Worm (Caenorhabditis elegans) whole organism, late embryonic: Measurements from ENCODE around the gene sna-3.

Source experiments
- C08G9.2 ChIP-seq: sonication (generic microtip); optimal IDR thresholded peaks from 2 replicates; lab custom pipeline; 2016; ENCODE audit warnings: mild to moderate bottlenecking, missing genetic modification characterization, moderate library complexity, missing compliant biosample characterization
- C38D4.7 ChIP-seq: fragments of 200-800 bp; sonication (Bioruptor generic); optimal IDR thresholded peaks from 2 replicates; lab custom pipeline; 2018; ENCODE audit warnings: mild to moderate bottlenecking, missing genetic modification characterization, moderate library complexity, missing compliant biosample characterization
- F13H6.1 ChIP-seq: sonication (generic microtip); optimal IDR thresholded peaks from 2 replicates; lab custom pipeline; 2016; ENCODE audit warnings: missing genetic modification characterization, missing compliant biosample characterization
- K02D7.2 ChIP-seq: sonication (generic microtip); optimal IDR thresholded peaks from 2 replicates; lab custom pipeline; 2017; ENCODE audit warnings: mild to moderate bottlenecking, missing genetic modification characterization, missing compliant biosample characterization
- T23F11.4 ChIP-seq: fragments of 200-800 bp; sonication (Bioruptor generic); optimal IDR thresholded peaks from 2 replicates; lab custom pipeline; 2018; ENCODE audit warnings: mild to moderate bottlenecking, missing genetic modification characterization, missing compliant biosample characterization
- Y22D7AL.16 ChIP-seq: sonication (generic microtip); optimal IDR thresholded peaks from 2 replicates; lab custom pipeline; 2016; ENCODE audit warnings: missing genetic modification characterization, missing compliant biosample characterization
- ahr-1 ChIP-seq: sonication (generic microtip); optimal IDR thresholded peaks from 2 replicates; lab custom pipeline; 2016; ENCODE audit warnings: missing genetic modification characterization, missing compliant biosample characterization
- ceh-18 ChIP-seq: sonication (generic microtip); optimal IDR thresholded peaks from 2 replicates; lab custom pipeline; 2016; ENCODE audit warnings: missing genetic modification characterization, missing compliant biosample characterization
- ceh-24 ChIP-seq: sonication (generic microtip); optimal IDR thresholded peaks from 2 replicates; lab custom pipeline; 2016; ENCODE audit warnings: mild to moderate bottlenecking, missing genetic modification characterization, missing compliant biosample characterization
- ceh-30 ChIP-seq: fragments of 150-350 bp; optimal IDR thresholded peaks from 2 replicates; lab custom pipeline; 2014; ENCODE audit warnings: missing biosample characterization, missing genetic modification characterization
- ceh-31 ChIP-seq: sonication (generic microtip); optimal IDR thresholded peaks from 2 replicates; lab custom pipeline; 2016; ENCODE audit warnings: missing genetic modification characterization, missing compliant biosample characterization
- ceh-48 ChIP-seq: sonication (generic microtip); optimal IDR thresholded peaks from 2 replicates; lab custom pipeline; 2016; ENCODE audit warnings: missing genetic modification characterization, inconsistent platforms, missing compliant biosample characterization
- ceh-6 ChIP-seq: fragments of 200-800 bp; sonication (Bioruptor generic); optimal IDR thresholded peaks from 2 replicates; lab custom pipeline; 2018; ENCODE audit warnings: mild to moderate bottlenecking, missing genetic modification characterization, missing compliant biosample characterization
- ceh-9 ChIP-seq: sonication (generic microtip); optimal IDR thresholded peaks from 2 replicates; lab custom pipeline; 2016; ENCODE audit warnings: mild to moderate bottlenecking, missing genetic modification characterization, inconsistent platforms, missing compliant biosample characterization
- che-1 ChIP-seq: sonication (generic microtip); optimal IDR thresholded peaks from 2 replicates; lab custom pipeline; 2016; ENCODE audit warnings: mild to moderate bottlenecking, missing genetic modification characterization, missing compliant biosample characterization
- dve-1 ChIP-seq: sonication (generic microtip); optimal IDR thresholded peaks from 2 replicates; lab custom pipeline; 2017; ENCODE audit warnings: antibody characterized with exemption, mild to moderate bottlenecking, missing genetic modification characterization, missing compliant biosample characterization
- elt-2 ChIP-seq: sonication (generic microtip); optimal IDR thresholded peaks from 2 replicates; lab custom pipeline; 2016; ENCODE audit warnings: missing genetic modification reagents, missing genetic modification characterization, missing compliant biosample characterization
- elt-4 ChIP-seq: sonication (generic microtip); optimal IDR thresholded peaks from 2 replicates; lab custom pipeline; 2016; ENCODE audit warnings: missing genetic modification characterization, missing compliant biosample characterization
- fkh-10 ChIP-seq: fragments of 150-350 bp; optimal IDR thresholded peaks from 2 replicates; lab custom pipeline; 2014; ENCODE audit warnings: missing biosample characterization, missing genetic modification reagents, missing genetic modification characterization
- fkh-6 ChIP-seq: sonication (generic microtip); optimal IDR thresholded peaks from 2 replicates; lab custom pipeline; 2016; ENCODE audit warnings: missing genetic modification characterization, missing compliant biosample characterization
- gmeb-2 ChIP-seq: sonication (generic microtip); optimal IDR thresholded peaks from 2 replicates; lab custom pipeline; 2016; ENCODE audit warnings: missing genetic modification characterization, inconsistent platforms, missing compliant biosample characterization
- hlh-30 ChIP-seq: sonication (generic microtip); optimal IDR thresholded peaks from 2 replicates; lab custom pipeline; 2017; ENCODE audit warnings: antibody characterized with exemption, missing genetic modification characterization, missing compliant biosample characterization; ENCODE audit not compliant: insufficient read depth
- hlh-6 ChIP-seq: sonication (generic microtip); optimal IDR thresholded peaks from 2 replicates; lab custom pipeline; 2016; ENCODE audit warnings: missing genotype, missing genetic modification characterization, missing compliant biosample characterization
- lim-6 ChIP-seq: sonication (generic microtip); optimal IDR thresholded peaks from 2 replicates; lab custom pipeline; 2016; ENCODE audit warnings: missing genetic modification characterization, missing compliant biosample characterization
- madf-2 ChIP-seq: sonication (generic microtip); optimal IDR thresholded peaks from 2 replicates; lab custom pipeline; 2017; ENCODE audit warnings: missing genetic modification characterization, missing compliant biosample characterization
- nfya-1 ChIP-seq: sonication (generic microtip); optimal IDR thresholded peaks from 2 replicates; lab custom pipeline; 2017; ENCODE audit warnings: missing genetic modification characterization, mild to moderate bottlenecking, missing compliant biosample characterization, antibody characterized with exemption, moderate library complexity
- npax-4 ChIP-seq: sonication (generic microtip); optimal IDR thresholded peaks from 2 replicates; lab custom pipeline; 2016; ENCODE audit warnings: missing genetic modification characterization, missing compliant biosample characterization
- odd-2 ChIP-seq: sonication (generic microtip); optimal IDR thresholded peaks from 2 replicates; lab custom pipeline; 2017; ENCODE audit warnings: antibody characterized with exemption, mild to moderate bottlenecking, missing genetic modification characterization, missing compliant biosample characterization
- pag-3 ChIP-seq: sonication (generic microtip); optimal IDR thresholded peaks from 2 replicates; lab custom pipeline; 2016; ENCODE audit warnings: missing compliant biosample characterization, missing genetic modification characterization, borderline replicate concordance
- pat-9 ChIP-seq: fragments of 200-800 bp; sonication (Bioruptor generic); optimal IDR thresholded peaks from 2 replicates; lab custom pipeline; 2018; ENCODE audit warnings: mild to moderate bottlenecking, missing genetic modification characterization, moderate library complexity, missing compliant biosample characterization
- pax-1 ChIP-seq: fragments of 150-350 bp; optimal IDR thresholded peaks from 2 replicates; lab custom pipeline; 2014; ENCODE audit warnings: missing biosample characterization, missing genetic modification characterization
- pha-2 ChIP-seq: sonication (generic microtip); optimal IDR thresholded peaks from 2 replicates; lab custom pipeline; 2017; ENCODE audit warnings: mild to moderate bottlenecking, missing genetic modification characterization, missing compliant biosample characterization
- pqm-1 ChIP-seq: sonication (generic microtip); optimal IDR thresholded peaks from 2 replicates; lab custom pipeline; 2016; ENCODE audit warnings: missing genetic modification characterization, missing compliant biosample characterization
- rnt-1 ChIP-seq: sonication (generic microtip); optimal IDR thresholded peaks from 2 replicates; lab custom pipeline; 2016; ENCODE audit warnings: missing genetic modification characterization, missing compliant biosample characterization
- sdc-2 ChIP-seq: sonication (generic microtip); optimal IDR thresholded peaks from 2 replicates; lab custom pipeline; 2016; ENCODE audit warnings: missing genotype, missing genetic modification characterization, missing compliant biosample characterization
- sox-2 ChIP-seq: fragments of 200-800 bp; sonication (Bioruptor generic); IDR thresholded peaks from 2 replicates; pipeline ENCODE4 v1.3.6; 2022; ENCODE audit warnings: missing genetic modification reagents, missing genetic modification characterization, missing compliant biosample characterization
- tbx-2 ChIP-seq: sonication (generic microtip); optimal IDR thresholded peaks from 2 replicates; lab custom pipeline; 2016; ENCODE audit warnings: missing genetic modification characterization, missing compliant biosample characterization
- unc-3 ChIP-seq, 2 experiments: fragments of 200-800 bp in 1 of 2; sonication (Bioruptor generic) in 1 of 2; sonication (generic microtip) in 1 of 2; conservative IDR thresholded peaks in 1 of 2; optimal IDR thresholded peaks in 1 of 2; 2 replicates each; pipeline versions ENCODE4 v1.3.6 to Lab custom; 2016 to 2022; ENCODE audit warnings: missing compliant biosample characterization in 2 of 2, missing genetic modification characterization in 2 of 2, missing genetic modification reagents in 1 of 2
- unc-42 ChIP-seq: sonication (generic microtip); optimal IDR thresholded peaks from 2 replicates; lab custom pipeline; 2016; ENCODE audit warnings: missing genotype, missing genetic modification characterization, missing compliant biosample characterization
- unc-55 ChIP-seq: sonication (generic microtip); optimal IDR thresholded peaks from 2 replicates; lab custom pipeline; 2017; ENCODE audit warnings: missing biosample characterization, missing genetic modification reagents, missing genetic modification characterization
- unc-86 ChIP-seq: sonication (generic microtip); optimal IDR thresholded peaks from 2 replicates; lab custom pipeline; 2016; ENCODE audit warnings: missing genetic modification characterization, missing compliant biosample characterization
- zip-5 ChIP-seq: sonication (generic microtip); optimal IDR thresholded peaks from 2 replicates; lab custom pipeline; 2016; ENCODE audit warnings: missing genetic modification characterization, missing compliant biosample characterization

The sna-3 gene

DNA sequence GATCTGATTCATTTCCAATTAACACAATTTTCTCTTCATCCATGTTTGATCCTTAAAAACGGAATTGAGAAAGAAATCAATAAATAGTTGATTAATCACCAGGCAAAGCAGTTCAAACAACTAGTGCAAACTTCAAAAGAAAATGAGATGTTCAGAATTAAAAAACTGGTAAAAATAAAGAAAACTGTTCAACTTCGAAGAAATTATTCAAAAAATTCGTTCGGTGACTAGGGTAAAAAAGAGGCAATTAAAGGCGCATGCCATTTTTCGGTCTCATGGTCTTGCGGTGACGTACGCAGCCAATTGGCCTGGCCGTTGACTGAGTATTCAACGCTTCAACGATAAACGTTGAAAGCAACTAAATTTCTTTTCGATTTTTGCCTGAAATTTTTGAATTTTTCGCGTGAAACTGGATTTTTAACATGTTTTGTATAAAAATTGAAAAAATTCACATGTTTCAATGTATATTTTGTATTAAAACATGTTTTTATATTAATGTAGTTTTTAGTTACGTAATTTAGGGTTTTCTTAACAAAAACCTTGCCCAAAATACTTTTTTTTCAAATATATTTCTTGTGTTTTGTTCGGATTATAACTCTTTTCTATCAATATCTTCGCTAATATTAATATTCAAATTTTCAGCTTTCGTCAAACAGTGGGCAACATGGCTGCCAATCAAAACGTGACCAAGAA, at the start of gene sna-3, which contains the start of gene rps-3:
Gene sna-3 (minus strand): TSS at position 51 of the 693 bp plus-strand sequence.
Gene rps-3 (plus strand): TSS at position 643 of the 693 bp plus-strand sequence.
- TF ChIP-seq K02D7.2 (no peak), hlh-6 (tag; lab: Kevin White, UChicago) (no peak), unc-3 (GFP tag; conservative IDR thresholded peaks at IDR 0.05; lab: Robert Waterston, UW) (no peak), unc-3 (tag; optimal IDR thresholded peaks at IDR 0.05; lab: Kevin White, UChicago) (no peak), gmeb-2 (tag; lab: Kevin White, UChicago) (no peak), ceh-31 (tag; lab: Kevin White, UChicago) (peak; percentile 78), pat-9 (no peak), F13H6.1 (tag; lab: Kevin White, UChicago) (no peak), ahr-1 (no peak), pag-3 (tag; lab: Kevin White, UChicago) (no peak), dve-1 (tag; lab: Kevin White, UChicago) (no peak), unc-55 (GFP tag; lab: Kevin White, UChicago) (peak; percentile 16), tbx-2 (peak; percentile 32), elt-2 (tag; lab: Kevin White, UChicago) (peak; percentile 2), pqm-1 (tag; lab: Kevin White, UChicago) (no peak), fkh-10 (no peak), sdc-2 (tag; lab: Kevin White, UChicago) (no peak), odd-2 (tag; lab: Kevin White, UChicago) (no peak), C08G9.2 (no peak), ceh-9 (tag; lab: Kevin White, UChicago) (no peak), ceh-18 (tag; lab: Kevin White, UChicago) (peak; percentile 33), C38D4.7 (GFP tag; lab: Kevin White, UChicago) (no peak), hlh-30 (tag; lab: Kevin White, UChicago) (peak; percentile 81), unc-42 (tag; lab: Kevin White, UChicago) (peak; percentile 39), sox-2 (GFP tag; lab: Robert Waterston, UW) (no peak), ceh-6 (GFP tag; lab: Kevin White, UChicago) (no peak), pax-1 (tag; lab: Kevin White, UChicago) (no peak), ceh-48 (no peak), T23F11.4 (GFP tag; lab: Kevin White, UChicago) (no peak), madf-2 (tag; lab: Kevin White, UChicago) (no peak), npax-4 (tag; lab: Kevin White, UChicago) (no peak), rnt-1 (tag; lab: Kevin White, UChicago) (peak; percentile 63), nfya-1 (tag; lab: Kevin White, UChicago) (peak; percentile 82)
- TF ChIP-seq, all 69 proteins: peak for 9

DNA sequence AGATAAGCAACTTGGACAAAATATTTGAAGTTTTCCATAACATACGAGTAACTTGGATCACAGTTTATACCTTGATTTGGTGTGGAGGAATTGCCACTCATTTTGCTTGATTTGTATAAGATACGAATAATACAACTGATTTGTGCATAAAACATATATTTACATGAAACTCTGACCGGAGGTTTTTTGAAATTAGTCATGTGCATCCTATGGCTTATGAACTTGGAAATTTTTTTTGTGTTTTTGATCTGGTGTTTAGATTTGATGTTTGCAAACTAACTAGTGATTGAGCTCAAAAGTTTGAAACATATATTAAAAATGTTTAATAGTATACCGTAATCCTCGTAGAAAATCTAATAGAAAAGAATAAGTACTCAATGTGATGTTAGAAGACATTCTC, 48.7 kb upstream of the sna-3 start, which contains the start of gene srg-8:
Gene srg-8 (minus strand): TSS at position 101 of the 400 bp plus-strand sequence.
- TF ChIP-seq lim-6 (tag; lab: Kevin White, UChicago) (no peak), unc-55 (GFP tag; lab: Kevin White, UChicago) (no peak), sdc-2 (tag; lab: Kevin White, UChicago) (no peak), pha-2 (no peak), Y22D7AL.16 (no peak), dve-1 (tag; lab: Kevin White, UChicago) (no peak), fkh-6 (no peak), madf-2 (tag; lab: Kevin White, UChicago) (no peak), che-1 (no peak), ceh-24 (no peak), ceh-30 (tag; lab: Kevin White, UChicago) (no peak), unc-86 (tag; lab: Kevin White, UChicago) (no peak), pat-9 (no peak), rnt-1 (tag; lab: Kevin White, UChicago) (no peak), elt-2 (tag; lab: Kevin White, UChicago) (no peak), zip-5 (tag; lab: Kevin White, UChicago) (no peak), elt-4 (tag; lab: Kevin White, UChicago) (no peak), ceh-9 (tag; lab: Kevin White, UChicago) (no peak)
- TF ChIP-seq, all 69 proteins: peak for 0
